Fruit fly (Drosophila melanogaster) whole organism, wandering third instar larva: ENCODE results near the gene Alp10.

Experiments used
- CG32264 ChIP-seq: fragments of 200-800 bp; sonication (Bioruptor generic); optimal IDR thresholded peaks from 2 replicates; lab custom pipeline; 2016; ENCODE audit warnings: missing biosample characterization, missing genetic modification characterization
- CrebA ChIP-seq: fragments of 200-800 bp; sonication (Bioruptor generic); optimal IDR thresholded peaks from 2 replicates; lab custom pipeline; 2016; ENCODE audit warnings: missing biosample characterization, mild to moderate bottlenecking, missing genetic modification characterization, borderline replicate concordance
- Dfd ChIP-seq: fragments of >200 bp; optimal IDR thresholded peaks from 2 replicates; lab custom pipeline; 2017; ENCODE audit warnings: missing biosample characterization, missing genetic modification characterization
- Dif ChIP-seq: fragments of 200-275, 200-300 bp; sonication (Bioruptor generic); optimal IDR thresholded peaks from 2 replicates; lab custom pipeline; 2018; ENCODE audit warnings: missing biosample characterization, missing genetic modification characterization; ENCODE audit not compliant: partially characterized antibody
- HLH106 ChIP-seq: fragments of 200-800 bp; optimal IDR thresholded peaks from 3 replicates; lab custom pipeline; 2019; ENCODE audit warnings: missing biosample characterization, mild to moderate bottlenecking, missing genetic modification characterization, moderate library complexity
- Hnf4 ChIP-seq: fragments of 200-800 bp; sonication (Bioruptor generic); optimal IDR thresholded peaks from 2 replicates; lab custom pipeline; 2016; ENCODE audit warnings: missing biosample characterization, mild to moderate bottlenecking, missing genetic modification characterization
- Hr83 ChIP-seq: fragments of 200-300 bp; sonication (Bioruptor generic); optimal IDR thresholded peaks from 2 replicates; lab custom pipeline; 2016; ENCODE audit warnings: missing biosample characterization, mild to moderate bottlenecking, missing genetic modification characterization, moderate library complexity; ENCODE audit not compliant: poor library complexity, severe bottlenecking
- Jra ChIP-seq: sonication (Bioruptor generic); optimal IDR thresholded peaks from 2 replicates; lab custom pipeline; 2016; ENCODE audit warnings: missing biosample characterization, missing genetic modification characterization
- Myc ChIP-seq: fragments of >200 bp; optimal IDR thresholded peaks from 2 replicates; lab custom pipeline; 2017
- OdsH ChIP-seq: fragments of 200-800 bp; sonication (Bioruptor generic); optimal IDR thresholded peaks from 2 replicates; lab custom pipeline; 2016; ENCODE audit warnings: missing biosample characterization, mild to moderate bottlenecking, missing genetic modification characterization
- Rel ChIP-seq, 2 experiments: fragments of 200-800 bp; sonication (Bioruptor generic) in 1 of 2; optimal IDR thresholded peaks; 2 replicates in 1 of 2; 3 replicates in 1 of 2; lab custom pipeline; 2016 to 2019; ENCODE audit warnings: mild to moderate bottlenecking in 2 of 2, missing biosample characterization in 2 of 2, missing genetic modification characterization in 2 of 2, moderate library complexity in 1 of 2
- Sp1 ChIP-seq: fragments of 200-800 bp; sonication (Bioruptor generic); optimal IDR thresholded peaks from 3 replicates; lab custom pipeline; 2019; ENCODE audit warnings: missing biosample characterization, mild to moderate bottlenecking, missing genetic modification characterization, moderate library complexity
- Vsx2 ChIP-seq: fragments of 200-300, 225-300 bp; sonication (Bioruptor generic); optimal IDR thresholded peaks from 2 replicates; lab custom pipeline; 2018; ENCODE audit warnings: missing biosample characterization, missing genetic modification characterization; ENCODE audit not compliant: partially characterized antibody
- br ChIP-seq: fragments of 200-800 bp; sonication (Bioruptor generic); optimal IDR thresholded peaks from 2 replicates; lab custom pipeline; 2016; ENCODE audit warnings: missing biosample characterization, missing genetic modification characterization
- brk ChIP-seq: fragments of 200-800 bp; sonication (Bioruptor generic); optimal IDR thresholded peaks from 2 replicates; lab custom pipeline; 2016; ENCODE audit warnings: missing biosample characterization, mild to moderate bottlenecking, missing genetic modification characterization
- dl ChIP-seq, 2 experiments: fragments of 175-275, 200-275 bp in 1 of 2; fragments of 200-275 bp in 1 of 2; sonication (Bioruptor generic); optimal IDR thresholded peaks; lab custom pipeline; 2018; ENCODE audit warnings: mild to moderate bottlenecking in 2 of 2, missing biosample characterization in 2 of 2, missing genetic modification characterization in 2 of 2, moderate library complexity in 2 of 2; ENCODE audit not compliant: partially characterized antibody in 2 of 2, insufficient read depth in 1 of 2
- foxo ChIP-seq, 2 experiments: fragments of 200-800 bp; sonication (Bioruptor generic); optimal IDR thresholded peaks; 2 replicates in 1 of 2; 3 replicates in 1 of 2; lab custom pipeline; 2016 to 2017; ENCODE audit warnings: missing biosample characterization in 2 of 2, missing genetic modification characterization in 2 of 2
- fru ChIP-seq: fragments of 200-800 bp; sonication (Bioruptor generic); optimal IDR thresholded peaks from 3 replicates; lab custom pipeline; 2016; ENCODE audit warnings: missing biosample characterization, mild to moderate bottlenecking, missing genetic modification characterization
- h ChIP-seq: fragments of 200-800 bp; sonication (Bioruptor generic); optimal IDR thresholded peaks from 3 replicates; lab custom pipeline; 2016; ENCODE audit warnings: missing biosample characterization, mild to moderate bottlenecking, missing genetic modification characterization
- jim ChIP-seq: fragments of 175-275, 200-325 bp; sonication (Bioruptor generic); optimal IDR thresholded peaks from 2 replicates; lab custom pipeline; 2016; ENCODE audit warnings: missing biosample characterization, mild to moderate bottlenecking, missing genetic modification characterization
- lola ChIP-seq: fragments of >200 bp; optimal IDR thresholded peaks from 2 replicates; lab custom pipeline; 2017; ENCODE audit warnings: missing biosample characterization, missing genetic modification characterization
- psq ChIP-seq: fragments of 200-800 bp; sonication (Bioruptor generic); optimal IDR thresholded peaks from 3 replicates; lab custom pipeline; 2017; ENCODE audit warnings: missing biosample characterization, mild to moderate bottlenecking, missing genetic modification characterization, moderate library complexity
- rgr ChIP-seq: fragments of 200-800 bp; sonication (Bioruptor generic); optimal IDR thresholded peaks from 3 replicates; lab custom pipeline; 2016; ENCODE audit warnings: missing biosample characterization, mild to moderate bottlenecking, missing genetic modification characterization
- sage ChIP-seq: fragments of 200-800 bp; sonication (Bioruptor generic); optimal IDR thresholded peaks from 2 replicates; lab custom pipeline; 2016; ENCODE audit warnings: missing biosample characterization, mild to moderate bottlenecking, missing genetic modification characterization
- tai ChIP-seq: sonication (Bioruptor generic); optimal IDR thresholded peaks from 2 replicates; lab custom pipeline; 2016; ENCODE audit warnings: missing biosample characterization, missing genetic modification characterization
- usp ChIP-seq: fragments of >200 bp; optimal IDR thresholded peaks from 2 replicates; lab custom pipeline; 2017; ENCODE audit warnings: missing biosample characterization, missing genetic modification characterization
- woc ChIP-seq: sonication (Bioruptor generic); optimal IDR thresholded peaks from 2 replicates; lab custom pipeline; 2016; ENCODE audit warnings: missing biosample characterization, mild to moderate bottlenecking, missing genetic modification characterization

Alp10 gene

dm6 chr3L:5554377-5554776, 40.7 kb downstream of the Alp10 start (continued):
- TF ChIP-seq CG32264 (GFP tag; lab: Kevin White, UChicago) (no peak), tai (GFP tag; lab: Kevin White, UChicago) (no peak), dl (GFP tag; optimal IDR thresholded peaks at IDR 0.05; lab: Kevin White, UChicago; ENCODE audit: insufficient read depth in 1 of 2, partially characterized antibody in 2 of 2) (no peak), Dfd (GFP tag; lab: Kevin White, UChicago) (no peak), woc (GFP tag; lab: Kevin White, UChicago) (peak; percentile 26), Sp1 (GFP tag; lab: Kevin White, UChicago) (peak; percentile 65), Hnf4 (GFP tag; lab: Kevin White, UChicago) (peak; percentile 65), Hr83 (no peak), Myc (lab: Kevin White, UChicago) (no peak), rgr (GFP tag; lab: Kevin White, UChicago) (peak; percentile 79), Rel (GFP tag; optimal IDR thresholded peaks at IDR 0.05; lab: Kevin White, UChicago) (no peak), Rel (tag; optimal IDR thresholded peaks at IDR 0.05; lab: Kevin White, UChicago) (peak; percentile 19), Vsx2 (GFP tag; lab: Kevin White, UChicago) (no peak), Jra (GFP tag; lab: Kevin White, UChicago) (no peak), foxo (GFP tag; optimal IDR thresholded peaks at IDR 0.05; lab: Kevin White, UChicago) (peak in 1 of 2 experiments; percentile 77), brk (GFP tag; lab: Kevin White, UChicago) (no peak), Dif (GFP tag; lab: Kevin White, UChicago) (no peak), br (GFP tag; lab: Kevin White, UChicago) (peak; percentile 56)

dm6 chr3L:5553717-5554116, 41.4 kb downstream of the Alp10 start:
- TF ChIP-seq Hr83 (no peak), fru (GFP tag; lab: Kevin White, UChicago) (no peak), foxo (GFP tag; optimal IDR thresholded peaks at IDR 0.05; lab: Kevin White, UChicago) (no peak), OdsH (no peak), h (GFP tag; lab: Kevin White, UChicago) (no peak), Myc (lab: Kevin White, UChicago) (no peak), HLH106 (no peak), Vsx2 (GFP tag; lab: Kevin White, UChicago) (no peak)
- TF ChIP-seq, all 38 proteins: peak for 0

- TF ChIP-seq CrebA (GFP tag; lab: Kevin White, UChicago) (peak; percentile 10), jim (GFP tag; lab: Kevin White, UChicago) (peak; percentile 27), brk (GFP tag; lab: Kevin White, UChicago) (no peak), Rel (GFP tag; optimal IDR thresholded peaks at IDR 0.05; lab: Kevin White, UChicago) (peak; percentile 18), Rel (tag; optimal IDR thresholded peaks at IDR 0.05; lab: Kevin White, UChicago) (peak; percentile 37), Sp1 (GFP tag; lab: Kevin White, UChicago) (peak; percentile 56), Dfd (GFP tag; lab: Kevin White, UChicago) (peak; percentile 8), lola (no peak)
- TF ChIP-seq, all 38 proteins: peak for 5
These were observed 44.0 kb downstream of the Alp10 start, which contains the start of gene frm for dm6 chr3L:5551087-5551486. TSS of gene frm (minus strand) at chr3L:5551159.

dm6 chr3L:5548524-5549084, 46.5 kb downstream of the Alp10 start:
- TF ChIP-seq rgr (GFP tag; lab: Kevin White, UChicago) = no peak
- no peak for TF ChIP-seq fru (GFP tag; lab: Kevin White, UChicago)
- TF ChIP-seq foxo (GFP tag; optimal IDR thresholded peaks at IDR 0.05; lab: Kevin White, UChicago) = no peak
- TF ChIP-seq tai (GFP tag; lab: Kevin White, UChicago) = no peak
- no peak for TF ChIP-seq woc (GFP tag; lab: Kevin White, UChicago)
- TF ChIP-seq OdsH = no peak
- no peak for TF ChIP-seq br (GFP tag; lab: Kevin White, UChicago)
- no peak for TF ChIP-seq psq (GFP tag; lab: Kevin White, UChicago)
- TF ChIP-seq Dif (GFP tag; lab: Kevin White, UChicago) = no peak
- TF ChIP-seq Dfd (GFP tag; lab: Kevin White, UChicago) = no peak
- no peak for TF ChIP-seq CG32264 (GFP tag; lab: Kevin White, UChicago)
- TF ChIP-seq Jra (GFP tag; lab: Kevin White, UChicago) = no peak
- TF ChIP-seq usp (GFP tag; lab: Kevin White, UChicago) = no peak
- TF ChIP-seq dl (GFP tag; optimal IDR thresholded peaks at IDR 0.05; lab: Kevin White, UChicago; ENCODE audit: insufficient read depth in 1 of 2, partially characterized antibody in 2 of 2) = no peak
- no peak for TF ChIP-seq sage (GFP tag; lab: Kevin White, UChicago)
